Fruit fly (Drosophila melanogaster): ENCODE results near the gene CCT6.

CCT6 gene

DNA sequence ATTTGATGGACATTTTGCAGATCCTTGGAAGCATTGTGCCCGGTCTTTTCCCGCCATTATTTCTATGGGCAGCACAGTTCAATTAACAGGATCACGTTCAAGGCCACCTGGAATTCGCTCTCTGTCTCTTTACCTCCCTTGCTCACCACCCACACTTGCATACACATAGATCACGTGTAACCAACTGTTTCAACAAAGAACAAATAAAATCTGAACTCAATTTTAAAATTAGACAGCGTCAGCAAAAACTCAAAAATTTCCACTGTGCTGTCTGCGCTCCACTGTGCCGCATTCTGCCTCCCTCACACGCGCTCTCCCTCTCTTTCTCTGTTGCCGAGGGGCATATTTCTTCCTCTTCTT is 36.8 kb upstream of the CCT6 start:
- TF ChIP-seq CG11617 (GFP tag; optimal IDR thresholded peaks at IDR 0.05) (no peak), Clk (GFP tag; optimal IDR thresholded peaks at IDR 0.05) (no peak), cnc (optimal IDR thresholded peaks at IDR 0.05) (no peak), tj (GFP tag; optimal IDR thresholded peaks at IDR 0.05) (peak; percentile 90), kay (GFP tag; ENCODE audit: borderline replicate concordance) (no peak)

DNA sequence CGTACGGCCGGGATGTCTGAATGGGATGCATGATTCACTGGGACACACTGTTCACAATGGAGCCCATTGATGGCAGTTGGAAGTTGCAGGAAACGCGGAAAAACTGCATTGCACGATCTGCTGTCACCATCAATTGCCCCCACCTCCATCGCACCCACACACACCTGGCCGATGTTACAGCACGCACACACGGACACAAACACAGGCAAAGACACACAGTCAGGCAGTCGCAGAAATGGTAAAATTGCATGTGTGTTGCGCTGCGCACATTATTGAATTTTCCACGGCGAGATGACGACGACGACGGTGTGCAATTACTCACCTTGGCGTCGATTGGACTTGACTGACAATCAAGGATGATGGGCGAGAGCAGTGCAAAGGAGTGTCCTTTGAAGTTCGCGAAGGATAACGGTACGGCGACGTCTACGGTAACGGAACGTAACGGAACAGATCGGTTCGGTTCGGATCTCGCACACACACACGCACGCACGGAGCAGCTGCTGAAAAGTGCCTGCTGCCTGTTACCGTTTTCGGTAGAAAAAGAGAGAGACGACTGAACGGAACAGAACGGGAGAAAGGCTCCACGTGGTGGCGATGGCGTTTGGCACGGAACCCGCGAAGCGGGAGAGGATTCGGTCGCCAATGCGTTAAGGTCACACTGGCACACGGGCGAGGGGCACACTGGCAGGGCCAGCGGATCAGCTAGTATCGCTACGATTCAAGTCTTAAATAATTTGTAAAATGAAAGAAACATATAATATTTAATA is 36.3 kb upstream of the CCT6 start, which contains the start of the genes CG9281 and CG15601:
Gene CG9281, minus strand, starts transcription at position 556 of the 767 bp plus-strand sequence.
Gene CG15601, plus strand, starts transcription at position 664 of the 767 bp plus-strand sequence.
- TF ChIP-seq CG5204 (GFP tag; optimal IDR thresholded peaks at IDR 0.05) (no peak), cic (GFP tag; optimal IDR thresholded peaks at IDR 0.05) (peak; percentile 43), pad (GFP tag; optimal IDR thresholded peaks at IDR 0.05) (peak; percentile 41), CG1620 (GFP tag; optimal IDR thresholded peaks at IDR 0.05) (no peak), ovo (GFP tag; optimal IDR thresholded peaks at IDR 0.05) (peak; percentile 99), kay (GFP tag; ENCODE audit: borderline replicate concordance) (no peak), CG11617 (GFP tag; optimal IDR thresholded peaks at IDR 0.05) (peak; percentile 16), bab1 (GFP tag; optimal IDR thresholded peaks at IDR 0.05) (no peak), tj (GFP tag; optimal IDR thresholded peaks at IDR 0.05) (peak; percentile 83), Mnt (GFP tag; optimal IDR thresholded peaks at IDR 0.05) (peak; percentile 99)

DNA sequence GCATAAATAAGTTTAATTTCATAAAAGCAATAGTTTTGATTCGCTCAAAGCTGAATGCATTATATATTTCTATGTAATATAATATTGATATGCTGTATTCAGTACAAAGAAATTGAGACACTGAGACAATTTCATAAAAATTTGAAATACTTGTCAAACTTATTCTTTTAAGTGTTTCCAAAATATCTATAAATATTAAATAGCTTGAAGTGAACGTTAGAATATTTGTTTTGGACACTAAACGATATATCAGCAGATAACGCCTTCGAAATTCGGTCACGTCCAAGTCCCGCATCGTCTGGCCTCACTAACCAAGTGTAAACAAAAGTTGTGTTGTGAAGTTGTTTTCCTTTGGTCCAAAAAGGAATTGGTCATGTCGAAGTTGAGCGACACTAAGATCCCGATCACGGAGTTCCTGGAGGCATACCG is 35.7 kb upstream of the CCT6 start:
- TF ChIP-seq bab1 (GFP tag; optimal IDR thresholded peaks at IDR 0.05) (no peak), toe (GFP tag; optimal IDR thresholded peaks at IDR 0.05) (no peak), pad (GFP tag; optimal IDR thresholded peaks at IDR 0.05) (no peak), tj (GFP tag; optimal IDR thresholded peaks at IDR 0.05) (no peak), Hr96 (GFP tag; optimal IDR thresholded peaks at IDR 0.05) (no peak), Mnt (GFP tag; optimal IDR thresholded peaks at IDR 0.05) (peak; percentile 14), Crg-1 (GFP tag; optimal IDR thresholded peaks at IDR 0.05) (no peak), CG33017 (tag; optimal IDR thresholded peaks at IDR 0.05) (no peak)

DNA sequence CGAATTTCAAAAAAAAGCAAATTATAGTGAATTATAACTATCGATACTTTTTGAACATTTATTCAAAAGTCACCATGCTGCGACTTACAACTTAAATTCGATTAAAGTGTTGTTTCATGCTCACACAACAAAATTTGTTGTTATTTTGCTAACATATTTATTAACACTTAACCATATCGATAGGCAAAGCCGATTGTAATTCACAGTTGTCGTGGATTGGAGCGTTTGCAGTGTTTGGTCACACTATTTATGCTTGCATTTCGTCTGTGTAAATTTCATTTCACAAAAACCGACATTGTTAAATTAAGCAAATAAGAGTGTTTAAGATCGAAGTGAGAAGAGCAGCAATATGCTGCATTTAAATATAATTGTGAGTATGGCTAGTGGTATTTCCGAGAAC is 34.0 kb upstream of the CCT6 start, which contains the start of gene HUWE1:
Gene HUWE1, plus strand, starts transcription at position 220 of the 400 bp plus-strand sequence.
- TF ChIP-seq CG14711 (tag; optimal IDR thresholded peaks at IDR 0.05) (peak; percentile 22), CG7101 (tag; optimal IDR thresholded peaks at IDR 0.05) (peak; percentile 63), CG1620 (GFP tag; optimal IDR thresholded peaks at IDR 0.05) (peak; percentile 48), Clk (GFP tag; optimal IDR thresholded peaks at IDR 0.05) (no peak), Mnt (GFP tag; optimal IDR thresholded peaks at IDR 0.05) (peak; percentile 73), pad (GFP tag; optimal IDR thresholded peaks at IDR 0.05) (peak; percentile 36), ovo (GFP tag; optimal IDR thresholded peaks at IDR 0.05) (no peak), CG11617 (GFP tag; optimal IDR thresholded peaks at IDR 0.05) (peak; percentile 60), tj (GFP tag; optimal IDR thresholded peaks at IDR 0.05) (peak; percentile 13), bab1 (GFP tag; optimal IDR thresholded peaks at IDR 0.05) (peak; percentile 59)

DNA sequence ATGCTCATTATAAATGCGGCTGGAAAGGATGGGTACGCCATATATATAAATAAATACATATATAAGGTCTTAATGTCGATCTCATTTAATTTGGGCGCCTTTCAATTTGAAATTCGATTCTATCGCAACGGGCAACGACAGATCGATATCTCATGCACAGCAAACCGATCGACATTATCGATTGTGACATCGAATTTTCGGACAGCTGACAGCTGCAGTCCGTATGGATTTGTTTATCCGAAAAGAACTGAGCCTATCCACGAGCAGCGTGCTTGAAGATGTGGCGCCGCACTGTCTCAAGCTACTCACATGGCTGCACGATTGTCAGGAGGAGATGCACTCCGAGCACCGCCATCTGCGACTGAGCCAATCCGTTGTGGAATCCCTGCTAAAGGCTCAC is 14.5 kb upstream of the CCT6 start, which contains the start of gene CG8191:
Gene CG8191, plus strand, starts transcription at position 211 of the 400 bp plus-strand sequence.
- no peak for TF ChIP-seq CG33017 (tag; optimal IDR thresholded peaks at IDR 0.05)
- no peak for TF ChIP-seq toe (GFP tag; optimal IDR thresholded peaks at IDR 0.05)
- TF ChIP-seq bab1 (GFP tag; optimal IDR thresholded peaks at IDR 0.05), result peak; percentile 57
- no peak for TF ChIP-seq pad (GFP tag; optimal IDR thresholded peaks at IDR 0.05)
- no peak for TF ChIP-seq CG12768 (GFP tag; optimal IDR thresholded peaks at IDR 0.05)
- no peak for TF ChIP-seq Hr96 (GFP tag; optimal IDR thresholded peaks at IDR 0.05)

DNA sequence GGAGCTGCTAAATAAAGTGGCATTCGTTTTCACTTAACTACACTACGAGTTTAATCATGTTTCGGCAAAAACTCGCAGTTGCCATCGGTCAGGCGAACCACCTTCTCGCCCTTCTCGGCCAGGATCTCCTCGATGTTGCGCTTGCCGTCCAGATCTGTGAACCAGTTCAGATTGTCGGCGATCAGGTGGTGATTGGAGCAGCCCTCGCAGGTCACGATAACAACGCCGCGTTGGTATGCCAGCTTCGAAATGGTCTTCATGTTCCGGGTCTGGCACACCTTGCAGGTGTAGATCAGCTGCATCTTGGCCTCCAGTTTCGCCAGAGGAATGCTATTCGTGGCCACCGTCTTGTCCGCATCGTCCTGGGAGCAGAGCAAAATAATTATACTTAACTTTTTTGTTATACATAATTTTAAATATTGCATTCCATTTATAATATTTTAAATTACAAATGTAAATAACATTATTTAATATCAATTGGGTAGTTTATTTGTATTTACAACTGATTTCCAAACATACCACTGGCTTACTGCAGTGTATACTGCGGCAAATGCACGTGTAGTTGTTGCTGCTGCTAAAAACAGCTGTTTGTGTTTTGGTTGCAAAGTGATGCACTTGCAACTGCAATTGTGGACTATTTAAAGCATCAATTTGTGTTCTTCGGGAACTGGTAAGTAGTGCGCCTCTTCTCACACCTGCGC is 13.1 kb upstream of the CCT6 start:
- TF ChIP-seq Mnt (GFP tag; optimal IDR thresholded peaks at IDR 0.05), result peak; percentile 73
- peak; percentile 42 for TF ChIP-seq CG7101 (tag; optimal IDR thresholded peaks at IDR 0.05)
- TF ChIP-seq Clk (GFP tag; optimal IDR thresholded peaks at IDR 0.05), result no peak

DNA sequence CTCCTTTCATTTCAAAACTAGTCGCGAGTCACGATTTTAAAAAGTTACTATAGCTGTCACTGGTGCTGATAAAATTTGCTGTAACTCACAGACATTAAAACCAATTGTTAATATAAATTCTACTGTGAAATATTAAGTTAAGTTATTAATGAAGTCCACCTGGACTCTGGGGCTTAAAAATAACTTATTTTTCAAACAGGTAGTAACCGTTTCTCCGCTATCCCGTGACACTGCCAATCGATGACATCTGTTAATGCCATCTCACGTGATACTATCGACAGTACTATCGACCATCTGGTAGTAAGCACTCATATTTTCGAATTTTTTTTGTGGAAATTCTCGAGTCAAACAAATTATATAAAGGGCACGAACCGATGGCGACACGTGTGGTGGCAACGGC is 12.5 kb upstream of the CCT6 start, which contains the start of the genes CG12379 and MagR:
Gene CG12379, minus strand, starts transcription at position 2 of the 400 bp plus-strand sequence.
Gene MagR, plus strand, starts transcription at position 276 of the 400 bp plus-strand sequence.
- no peak for TF ChIP-seq Clk (GFP tag; optimal IDR thresholded peaks at IDR 0.05)
- peak; percentile 26 for TF ChIP-seq CG33017 (tag; optimal IDR thresholded peaks at IDR 0.05)
- TF ChIP-seq CG7101 (tag; optimal IDR thresholded peaks at IDR 0.05), result peak; percentile 69
- no peak for TF ChIP-seq Hr96 (GFP tag; optimal IDR thresholded peaks at IDR 0.05)
- peak; percentile 65 for TF ChIP-seq bab1 (GFP tag; optimal IDR thresholded peaks at IDR 0.05)
- TF ChIP-seq CG7045 (GFP tag; optimal IDR thresholded peaks at IDR 0.05), result peak; percentile 41
- TF ChIP-seq Mnt (GFP tag; optimal IDR thresholded peaks at IDR 0.05), result peak; percentile 87
- no peak for TF ChIP-seq cic (GFP tag; optimal IDR thresholded peaks at IDR 0.05)
- TF ChIP-seq CG11617 (GFP tag; optimal IDR thresholded peaks at IDR 0.05), result peak; percentile 71
- TF ChIP-seq kay (GFP tag; ENCODE audit: borderline replicate concordance), result no peak
- TF ChIP-seq CG5204 (GFP tag; optimal IDR thresholded peaks at IDR 0.05), result no peak
- no peak for TF ChIP-seq cnc (optimal IDR thresholded peaks at IDR 0.05)
- peak; percentile 38 for TF ChIP-seq CG12768 (GFP tag; optimal IDR thresholded peaks at IDR 0.05)
- peak; percentile 44 for TF ChIP-seq ovo (GFP tag; optimal IDR thresholded peaks at IDR 0.05)
- peak; percentile 57 for TF ChIP-seq pad (GFP tag; optimal IDR thresholded peaks at IDR 0.05)
- peak; percentile 77 for TF ChIP-seq Crg-1 (GFP tag; optimal IDR thresholded peaks at IDR 0.05)
- TF ChIP-seq tj (GFP tag; optimal IDR thresholded peaks at IDR 0.05), result peak; percentile 51
- peak; percentile 90 for TF ChIP-seq CG1620 (GFP tag; optimal IDR thresholded peaks at IDR 0.05)
- peak; percentile 87 for TF ChIP-seq toe (GFP tag; optimal IDR thresholded peaks at IDR 0.05)
- peak; percentile 53 for TF ChIP-seq CG14711 (tag; optimal IDR thresholded peaks at IDR 0.05)
